Fruit fly (Drosophila melanogaster): ENCODE data around the gene chas.

chas gene

DNA sequence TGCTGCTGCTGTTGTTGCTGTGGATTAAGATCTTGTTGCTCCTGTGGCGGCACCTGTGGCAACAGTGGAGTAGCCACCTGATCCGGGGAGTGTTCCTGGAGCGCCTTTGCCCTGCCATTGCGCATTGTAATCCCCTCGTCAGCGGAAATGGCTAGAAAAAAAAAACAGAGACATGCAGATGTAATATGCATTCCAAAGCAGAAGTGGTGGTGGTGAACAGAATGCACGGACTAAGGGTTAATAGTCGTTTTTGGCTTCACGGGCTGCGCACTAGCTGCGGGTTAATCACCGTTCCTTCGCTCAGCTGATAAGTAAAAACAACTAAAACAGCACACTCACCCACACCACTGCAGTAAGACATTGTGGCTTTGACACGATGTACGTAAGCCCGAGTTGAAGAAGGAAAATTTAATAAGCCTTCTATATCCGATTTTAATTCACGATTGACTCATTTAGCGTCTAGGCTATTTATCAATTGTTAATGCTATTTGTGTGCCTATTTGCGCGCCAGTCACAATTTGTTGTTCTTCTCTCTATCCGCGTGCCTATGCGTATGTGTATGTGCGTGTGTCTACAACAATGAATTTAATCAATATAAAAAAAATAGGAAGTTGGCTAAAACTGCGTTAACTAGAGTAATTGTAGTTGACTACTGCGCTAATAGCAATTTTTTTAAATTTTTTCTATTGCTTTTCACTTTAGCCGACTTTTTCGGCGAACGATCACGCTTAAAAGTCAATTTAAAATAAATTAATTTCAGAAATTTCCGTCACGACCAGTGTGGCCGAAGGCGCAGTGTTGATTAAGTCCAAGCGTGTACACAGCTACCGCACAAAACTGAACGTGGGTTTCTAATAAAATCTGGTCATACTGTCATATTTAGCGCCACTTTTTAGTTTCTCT, 71.2 kb downstream of the chas start, which contains the start of gene stas (continued):
- TF ChIP-seq pros (GFP tag; optimal IDR thresholded peaks at IDR 0.05) = no peak
- no peak for TF ChIP-seq Deaf1 (tag; optimal IDR thresholded peaks at IDR 0.05)
- TF ChIP-seq CG12155 (GFP tag; optimal IDR thresholded peaks at IDR 0.05) = no peak
- TF ChIP-seq nmo (GFP tag; optimal IDR thresholded peaks at IDR 0.05) = no peak
- TF ChIP-seq Atf6 (GFP tag; IDR thresholded peaks at IDR 0.05) = no peak
- TF ChIP-seq fd3F (GFP tag; optimal IDR thresholded peaks at IDR 0.05) = no peak
- no peak for TF ChIP-seq CG8388 (GFP tag; optimal IDR thresholded peaks at IDR 0.05)
- TF ChIP-seq HmgD (GFP tag; optimal IDR thresholded peaks at IDR 0.05) = no peak
- no peak for TF ChIP-seq CG12744 (GFP tag; optimal IDR thresholded peaks at IDR 0.05)
- TF ChIP-seq ase (GFP tag; IDR thresholded peaks at IDR 0.05) = no peak
- no peak for TF ChIP-seq cwo (GFP tag; optimal IDR thresholded peaks at IDR 0.05)
- TF ChIP-seq unc-4 (GFP tag; IDR thresholded peaks at IDR 0.05; ENCODE audit: partially characterized antibody) = 0 out of 2 replicates have a peak, but pooled peaks have one; percentile 18
- TF ChIP-seq CG10431 (GFP tag; optimal IDR thresholded peaks at IDR 0.05) = no peak
- TF ChIP-seq CG18262 (tag; optimal IDR thresholded peaks at IDR 0.05) = peak; percentile 4
- peak; percentile 81 for TF ChIP-seq YL-1 (GFP tag; optimal IDR thresholded peaks at IDR 0.05)
- no peak for TF ChIP-seq grn (GFP tag; optimal IDR thresholded peaks at IDR 0.05)
- peak; percentile 37 for TF ChIP-seq sug (tag; optimal IDR thresholded peaks at IDR 0.05)
- no peak for TF ChIP-seq CG1832 (GFP tag; optimal IDR thresholded peaks at IDR 0.05)
- TF ChIP-seq sqz (GFP tag; optimal IDR thresholded peaks at IDR 0.05) = peak; percentile 81
- TF ChIP-seq crol (GFP tag; IDR thresholded peaks at IDR 0.05) = no peak
- peak; percentile 12 for TF ChIP-seq CG7987 (GFP tag; optimal IDR thresholded peaks at IDR 0.05)
- no peak for TF ChIP-seq NC2β (GFP tag; optimal IDR thresholded peaks at IDR 0.05)
- peak; percentile 11 for TF ChIP-seq grau (tag; optimal IDR thresholded peaks at IDR 0.05)
- TF ChIP-seq CG6683 (GFP tag; optimal IDR thresholded peaks at IDR 0.05) = no peak
- no peak for TF ChIP-seq HLH3B (GFP tag; IDR thresholded peaks at IDR 0.05)
- no peak for TF ChIP-seq CG10979 (tag; optimal IDR thresholded peaks at IDR 0.05)
- peak; percentile 12 for TF ChIP-seq CG13424 (tag; optimal IDR thresholded peaks at IDR 0.05)
- TF ChIP-seq nerfin-1 (tag; optimal IDR thresholded peaks at IDR 0.05) = peak; percentile 33
- no peak for TF ChIP-seq dpn (GFP tag; optimal IDR thresholded peaks at IDR 0.05)
- no peak for TF ChIP-seq sr (GFP tag; IDR thresholded peaks at IDR 0.05)
- no peak for TF ChIP-seq Six4 (GFP tag; optimal IDR thresholded peaks at IDR 0.05)
- peak; percentile 64 for TF ChIP-seq CG4617 (GFP tag; optimal IDR thresholded peaks at IDR 0.05; ENCODE audit: borderline replicate concordance)
- peak; percentile 20 for TF ChIP-seq lilli (GFP tag; optimal IDR thresholded peaks at IDR 0.05)
- no peak for TF ChIP-seq CG2199 (GFP tag; IDR thresholded peaks at IDR 0.05)
- TF ChIP-seq ato (GFP tag; IDR thresholded peaks at IDR 0.05; ENCODE audit: partially characterized antibody) = no peak
- no peak for TF ChIP-seq CG1602 (GFP tag; optimal IDR thresholded peaks at IDR 0.05)
- TF ChIP-seq CG13894 (tag; optimal IDR thresholded peaks at IDR 0.05) = peak; percentile 34
- no peak for TF ChIP-seq dan (GFP tag; IDR thresholded peaks at IDR 0.05)
- TF ChIP-seq CG11723 (GFP tag; optimal IDR thresholded peaks at IDR 0.05) = no peak
- no peak for TF ChIP-seq cato (GFP tag; optimal IDR thresholded peaks at IDR 0.05; ENCODE audit: borderline replicate concordance)
- TF ChIP-seq gem (tag; optimal IDR thresholded peaks at IDR 0.05) = peak; percentile 15
- TF ChIP-seq CG13296 (GFP tag; optimal IDR thresholded peaks at IDR 0.05) = peak; percentile 36
- TF ChIP-seq CG7839 (tag; optimal IDR thresholded peaks at IDR 0.05) = no peak
- no peak for TF ChIP-seq yki (optimal IDR thresholded peaks at IDR 0.05)
- TF ChIP-seq CG10147 (GFP tag; optimal IDR thresholded peaks at IDR 0.05) = no peak
- no peak for TF ChIP-seq ssp (GFP tag; IDR thresholded peaks at IDR 0.05)
- peak; percentile 81 for TF ChIP-seq MESR4 (GFP tag; optimal IDR thresholded peaks at IDR 0.05)
- no peak for TF ChIP-seq H15 (GFP tag; IDR thresholded peaks at IDR 0.05)
- TF ChIP-seq pfk (GFP tag; optimal IDR thresholded peaks at IDR 0.05) = no peak

All from whole organism, embryonic.